Worm (Caenorhabditis elegans) whole organism, late embryonic: ENCODE measurements around the gene C18E9.9.

ENCODE experiments used
- ama-1 ChIP-seq: fragments of 150-350 bp; optimal IDR thresholded peaks from 2 replicates; lab custom pipeline; 2014
- ceh-6 ChIP-seq: fragments of 200-800 bp; sonication (Bioruptor generic); optimal IDR thresholded peaks from 2 replicates; lab custom pipeline; 2018; ENCODE audit warnings: mild to moderate bottlenecking, missing genetic modification characterization, missing compliant biosample characterization
- ceh-9 ChIP-seq: sonication (generic microtip); optimal IDR thresholded peaks from 2 replicates; lab custom pipeline; 2016; ENCODE audit warnings: mild to moderate bottlenecking, missing genetic modification characterization, inconsistent platforms, missing compliant biosample characterization
- hlh-30 ChIP-seq: sonication (generic microtip); optimal IDR thresholded peaks from 2 replicates; lab custom pipeline; 2017; ENCODE audit warnings: antibody characterized with exemption, missing genetic modification characterization, missing compliant biosample characterization; ENCODE audit not compliant: insufficient read depth
- madf-2 ChIP-seq: sonication (generic microtip); optimal IDR thresholded peaks from 2 replicates; lab custom pipeline; 2017; ENCODE audit warnings: missing genetic modification characterization, missing compliant biosample characterization
- mec-3 ChIP-seq: sonication (generic microtip); optimal IDR thresholded peaks from 2 replicates; lab custom pipeline; 2016; ENCODE audit warnings: borderline replicate concordance, missing genetic modification characterization, missing compliant biosample characterization
- pat-9 ChIP-seq: fragments of 200-800 bp; sonication (Bioruptor generic); optimal IDR thresholded peaks from 2 replicates; lab custom pipeline; 2018; ENCODE audit warnings: mild to moderate bottlenecking, missing genetic modification characterization, moderate library complexity, missing compliant biosample characterization
- pqm-1 ChIP-seq: sonication (generic microtip); optimal IDR thresholded peaks from 2 replicates; lab custom pipeline; 2016; ENCODE audit warnings: missing genetic modification characterization, missing compliant biosample characterization
- rnt-1 ChIP-seq: sonication (generic microtip); optimal IDR thresholded peaks from 2 replicates; lab custom pipeline; 2016; ENCODE audit warnings: missing genetic modification characterization, missing compliant biosample characterization

DNA sequence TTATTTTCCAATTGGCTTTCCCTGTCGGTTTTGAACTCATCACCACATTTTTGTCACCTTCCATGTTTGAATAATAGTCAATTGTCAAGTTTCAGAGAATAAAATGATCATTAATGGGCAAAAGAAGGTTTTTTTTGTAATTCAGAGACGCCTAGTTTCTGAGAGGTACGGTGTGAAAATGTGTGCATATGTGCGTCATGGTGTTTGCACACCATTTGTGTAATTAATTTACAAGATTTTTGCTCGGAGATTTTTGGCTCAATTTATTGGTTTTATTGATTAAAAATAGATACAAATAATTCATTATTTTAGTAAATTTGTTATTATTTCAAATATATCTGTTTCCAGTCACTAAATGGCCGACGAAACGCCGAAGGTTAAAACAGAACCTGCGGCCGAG lies 8.1 kb upstream of the C18E9.9 start, which contains the start of the genes F44G4.3 and tdp-1:
- TF ChIP-seq ceh-6 = no peak
- no peak for TF ChIP-seq ama-1 (lab: Kevin White, UChicago)
- TF ChIP-seq mec-3 = no peak
- no peak for TF ChIP-seq pqm-1 (tag; lab: Kevin White, UChicago)
- TF ChIP-seq madf-2 (tag; lab: Kevin White, UChicago) = no peak
- TF ChIP-seq ceh-9 (tag; lab: Kevin White, UChicago) = no peak
- TF ChIP-seq pat-9 (tag; lab: Kevin White, UChicago) = no peak
- no peak for TF ChIP-seq rnt-1 (tag; lab: Kevin White, UChicago)
- TF ChIP-seq hlh-30 (tag; lab: Kevin White, UChicago) = no peak
